Worm (Caenorhabditis elegans): ENCODE results near the gene asna-1.
A peak's percentile ranks its signal among the peaks of the same experiment; 100 is the strongest.

Gene asna-1

ce11 chrIII:8919784-8920183 lies 24.9 kb downstream of the asna-1 start, which contains the start of gene ZK637.15:
Gene ZK637.15 (plus strand): TSS chrIII:8920084.
- no peak for TF ChIP-seq F49E8.2 (tag; optimal IDR thresholded peaks at IDR 0.05; ENCODE audit: insufficient read depth)
- TF ChIP-seq dox-1 (GFP tag; IDR thresholded peaks at IDR 0.05), result no peak
- no peak for TF ChIP-seq ztf-28 (GFP tag; IDR thresholded peaks at IDR 0.05)
- no peak for TF ChIP-seq ekl-4 (GFP tag; IDR thresholded peaks at IDR 0.05)
- TF ChIP-seq F55B11.4 (tag; optimal IDR thresholded peaks at IDR 0.05; ENCODE audit: borderline replicate concordance, insufficient read depth), result no peak
- no peak for TF ChIP-seq Y95B8A.8 (GFP tag; IDR thresholded peaks at IDR 0.05)
- TF ChIP-seq C06A6.2 (GFP tag; conservative IDR thresholded peaks at IDR 0.05), result no peak

ce11 chrIII:8922061-8922460 lies 27.2 kb downstream of the asna-1 start:
- TF ChIP-seq ama-1 (optimal IDR thresholded peaks at IDR 0.05), result peak; percentile 63
- TF ChIP-seq ama-1 (GFP tag; optimal IDR thresholded peaks at IDR 0.05), result no peak
- no peak for TF ChIP-seq snpc-1.3 (tag; optimal IDR thresholded peaks at IDR 0.05; ENCODE audit: insufficient read depth)

- TF ChIP-seq efl-1 (GFP tag; optimal IDR thresholded peaks at IDR 0.05) (peak; percentile 73), F22D6.2 (tag; optimal IDR thresholded peaks at IDR 0.05) (no peak), snpc-4 (GFP tag; optimal IDR thresholded peaks at IDR 0.05) (no peak), snpc-4 (tag; optimal IDR thresholded peaks at IDR 0.05) (no peak), sdz-38 (tag; optimal IDR thresholded peaks at IDR 0.05) (no peak), zim-3 (tag; optimal IDR thresholded peaks at IDR 0.05) (no peak), hmg-1.2 (GFP tag; IDR thresholded peaks at IDR 0.05) (peak; percentile 65), F57C9.4 (tag; optimal IDR thresholded peaks at IDR 0.05) (no peak), F33H1.4 (GFP tag; IDR thresholded peaks at IDR 0.05) (no peak), F37B4.10 (GFP tag; IDR thresholded peaks at IDR 0.05) (no peak), snpc-1.1 (tag; optimal IDR thresholded peaks at IDR 0.05; ENCODE audit: insufficient read depth) (no peak), pbrm-1 (GFP tag; IDR thresholded peaks at IDR 0.05) (no peak), F39B2.1 (GFP tag; IDR thresholded peaks at IDR 0.05) (no peak), dpff-1 (tag; optimal IDR thresholded peaks at IDR 0.05) (no peak), nfya-2 (GFP tag; IDR thresholded peaks at IDR 0.05) (no peak), nhr-120 (GFP tag; IDR thresholded peaks at IDR 0.05) (no peak)
These were observed 28.4 kb downstream of the asna-1 start, which contains the start of gene glb-1 for ce11 chrIII:8923240-8923734. Gene glb-1 (minus strand): TSS chrIII:8923290.

ce11 chrIII:8923937-8924336 lies 29.1 kb downstream of the asna-1 start, which contains the start of gene ZK637.12:
Gene ZK637.12 (plus strand): TSS chrIII:8924237.
- no peak for TF ChIP-seq F23B12.7 (tag; optimal IDR thresholded peaks at IDR 0.05; ENCODE audit: insufficient read depth)
- no peak for TF ChIP-seq fkh-3 (tag; optimal IDR thresholded peaks at IDR 0.05)
- no peak for TF ChIP-seq pbrm-1 (GFP tag; IDR thresholded peaks at IDR 0.05)
- TF ChIP-seq ZK185.1 (tag; optimal IDR thresholded peaks at IDR 0.05; ENCODE audit: poor library complexity, severe bottlenecking), result no peak
- no peak for TF ChIP-seq zfh-2 (GFP tag; conservative IDR thresholded peaks at IDR 0.05)
- no peak for TF ChIP-seq die-1 (tag; optimal IDR thresholded peaks at IDR 0.05)
- no peak for TF ChIP-seq lir-1 (GFP tag; conservative IDR thresholded peaks at IDR 0.05)
- no peak for TF ChIP-seq mcd-1 (GFP tag; IDR thresholded peaks at IDR 0.05)
- no peak for TF ChIP-seq ets-4 (GFP tag; optimal IDR thresholded peaks at IDR 0.05)
- no peak for TF ChIP-seq let-526 (GFP tag; IDR thresholded peaks at IDR 0.05)
- TF ChIP-seq ekl-4 (GFP tag; IDR thresholded peaks at IDR 0.05), result no peak
- no peak for TF ChIP-seq F57A8.1 (GFP tag; optimal IDR thresholded peaks at IDR 0.05)
- no peak for TF ChIP-seq rpc-1 (optimal IDR thresholded peaks at IDR 0.05)
- no peak for TF ChIP-seq rpc-1 (tag; optimal IDR thresholded peaks at IDR 0.05)
- no peak for TF ChIP-seq sptf-2 (GFP tag; optimal IDR thresholded peaks at IDR 0.05)
- no peak for TF ChIP-seq madf-6 (GFP tag; IDR thresholded peaks at IDR 0.05)
- TF ChIP-seq ztf-18 (tag; optimal IDR thresholded peaks at IDR 0.05), result no peak
- TF ChIP-seq F49E8.2 (tag; optimal IDR thresholded peaks at IDR 0.05; ENCODE audit: insufficient read depth), result no peak
- no peak for TF ChIP-seq mxl-1 (tag; optimal IDR thresholded peaks at IDR 0.05)
- no peak for TF ChIP-seq nhr-120 (GFP tag; IDR thresholded peaks at IDR 0.05)
